Fruit fly (Drosophila melanogaster): ENCODE measurements around the gene Hipk.

Gene Hipk

DNA sequence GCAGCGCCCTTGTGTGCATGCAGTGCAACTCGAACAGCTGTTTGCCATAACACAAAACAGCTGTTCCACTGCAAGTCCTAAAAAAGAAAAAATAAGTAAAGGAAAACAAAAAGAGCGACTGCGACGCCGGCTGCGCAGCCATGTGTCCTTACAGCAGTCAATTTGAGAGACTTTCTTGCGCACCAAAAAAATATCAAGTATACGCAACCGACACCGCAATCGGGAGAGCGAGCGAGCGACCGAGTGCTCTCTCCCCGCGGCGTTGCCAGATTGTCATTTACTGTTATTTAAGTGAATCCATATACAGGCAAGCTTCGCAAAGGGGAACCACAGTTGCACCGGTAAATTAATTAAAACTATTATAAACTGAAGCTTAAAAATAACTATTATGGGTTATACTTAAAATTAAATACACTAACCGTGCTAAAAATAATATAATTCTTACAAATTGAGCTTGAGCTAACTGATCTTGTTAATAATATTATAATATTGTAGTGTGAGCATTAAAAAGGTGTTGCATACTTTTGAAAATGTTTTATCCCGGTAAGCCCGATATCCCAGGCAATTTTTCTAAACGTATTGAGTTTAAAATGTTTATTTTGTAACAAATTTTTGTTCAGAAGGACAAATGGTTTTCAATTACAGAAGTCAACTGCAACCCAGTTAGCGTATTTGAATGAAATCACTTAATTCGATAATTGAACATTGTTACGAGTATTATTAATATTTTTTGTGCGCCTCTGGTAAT is 87.2 kb downstream of the Hipk start (continued):
- TF ChIP-seq HLH54F (GFP tag; optimal IDR thresholded peaks at IDR 0.05), result peak; percentile 15
- no peak for TF ChIP-seq CG12299 (tag; optimal IDR thresholded peaks at IDR 0.05)
- TF ChIP-seq Opbp (GFP tag; IDR thresholded peaks at IDR 0.05; ENCODE audit: partially characterized antibody), result 0 out of 3 replicates have a peak, but pooled peaks have one; percentile 25
- peak; percentile 71 for TF ChIP-seq vvl (GFP tag; IDR thresholded peaks at IDR 0.05)
- no peak for TF ChIP-seq CG13894 (tag; optimal IDR thresholded peaks at IDR 0.05)
- no peak for TF ChIP-seq CG3726 (GFP tag; IDR thresholded peaks at IDR 0.05)
- TF ChIP-seq CG15696 (tag; optimal IDR thresholded peaks at IDR 0.05), result no peak
- no peak for TF ChIP-seq CG6854 (GFP tag; optimal IDR thresholded peaks at IDR 0.05)
- TF ChIP-seq Hr51 (GFP tag; optimal IDR thresholded peaks at IDR 0.05), result peak; percentile 26 to 33
- TF ChIP-seq C15 (GFP tag; IDR thresholded peaks at IDR 0.05), result 0 out of 3 replicates have a peak, but pooled peaks have one; percentile 40
- peak; percentile 39 for TF ChIP-seq Deaf1 (tag; optimal IDR thresholded peaks at IDR 0.05)
- TF ChIP-seq tgo (GFP tag; IDR thresholded peaks at IDR 0.05), result peak; percentile 59; the same call in 2 of the 3 replicates
- peak; percentile 24 for TF ChIP-seq dmrt99B (tag; optimal IDR thresholded peaks at IDR 0.05)
- 0 out of 2 replicates have a peak, but pooled peaks have one; percentile 45 for TF ChIP-seq ap (GFP tag; IDR thresholded peaks at IDR 0.05)
- TF ChIP-seq Kr (GFP tag; optimal IDR thresholded peaks at IDR 0.05), result no peak
- TF ChIP-seq ems (GFP tag; optimal IDR thresholded peaks at IDR 0.05), result peak; percentile 18
- no peak for TF ChIP-seq Six4 (GFP tag; optimal IDR thresholded peaks at IDR 0.05)
- no peak for TF ChIP-seq GATAe (GFP tag; conservative IDR thresholded peaks at IDR 0.05)
- TF ChIP-seq CG2116 (GFP tag; optimal IDR thresholded peaks at IDR 0.05), result peak; percentile 37
- peak; percentile 57 for TF ChIP-seq cg (GFP tag; optimal IDR thresholded peaks at IDR 0.05)
- peak; percentile 29 for TF ChIP-seq Dad (GFP tag; optimal IDR thresholded peaks at IDR 0.05)
- TF ChIP-seq E2f1 (GFP tag; IDR thresholded peaks at IDR 0.05), result peak; percentile 45; the same call in 1 of the 2 replicates
- TF ChIP-seq sisA (GFP tag; IDR thresholded peaks at IDR 0.05), result peak; percentile 61
- TF ChIP-seq nau (GFP tag; optimal IDR thresholded peaks at IDR 0.05), result no peak
- TF ChIP-seq Meics (GFP tag; optimal IDR thresholded peaks at IDR 0.05), result peak; percentile 15
- peak; percentile 60 for TF ChIP-seq ci (GFP tag; IDR thresholded peaks at IDR 0.05)
- peak; percentile 10 for TF ChIP-seq BtbVII (GFP tag; optimal IDR thresholded peaks at IDR 0.05)
- TF ChIP-seq CG9437 (GFP tag; optimal IDR thresholded peaks at IDR 0.05), result peak; percentile 32
- TF ChIP-seq B-H1 (GFP tag; IDR thresholded peaks at IDR 0.05), result no peak
- peak; percentile 67 for TF ChIP-seq CG9817 (tag; optimal IDR thresholded peaks at IDR 0.05)
- peak; percentile 30; the same call in 1 of the 2 replicates for TF ChIP-seq CG14441 (GFP tag; IDR thresholded peaks at IDR 0.05)
- TF ChIP-seq Ada2b (GFP tag; IDR thresholded peaks at IDR 0.05), result peak; percentile 35; the same call in 1 of the 2 replicates
- 0 out of 2 replicates have a peak, but pooled peaks have one; percentile 17 for TF ChIP-seq CG16779 (GFP tag; IDR thresholded peaks at IDR 0.05)
- peak; percentile 60 for TF ChIP-seq CG11504 (tag; optimal IDR thresholded peaks at IDR 0.05)
- TF ChIP-seq Xbp1 (GFP tag; optimal IDR thresholded peaks at IDR 0.05), result peak; percentile 60
- peak; percentile 24 for TF ChIP-seq CG34376 (GFP tag; optimal IDR thresholded peaks at IDR 0.05)
- TF ChIP-seq CoRest (tag; optimal IDR thresholded peaks at IDR 0.05), result peak; percentile 43
- TF ChIP-seq MBD-R2 (GFP tag; IDR thresholded peaks at IDR 0.05), result peak; percentile 12; the same call in 1 of the 2 replicates
- 0 out of 2 replicates have a peak, but pooled peaks have one; percentile 25 for TF ChIP-seq unc-4 (GFP tag; IDR thresholded peaks at IDR 0.05; ENCODE audit: partially characterized antibody)
- peak; percentile 39 for TF ChIP-seq Sox102F (GFP tag; optimal IDR thresholded peaks at IDR 0.05)
- TF ChIP-seq CG9932 (GFP tag; IDR thresholded peaks at IDR 0.05), result peak; percentile 74
- TF ChIP-seq CG4424 (GFP tag; optimal IDR thresholded peaks at IDR 0.05), result peak; percentile 49
- TF ChIP-seq fd3F (GFP tag; optimal IDR thresholded peaks at IDR 0.05), result peak; percentile 13
- TF ChIP-seq CG14050 (GFP tag; IDR thresholded peaks at IDR 0.05), result peak; percentile 23; the same call in 1 of the 3 replicates
- TF ChIP-seq CG16815 (GFP tag; optimal IDR thresholded peaks at IDR 0.05), result peak; percentile 26
- peak; percentile 50 for TF ChIP-seq NFAT (GFP tag; IDR thresholded peaks at IDR 0.05)
- peak; percentile 50 for TF ChIP-seq CG13424 (tag; optimal IDR thresholded peaks at IDR 0.05)
- TF ChIP-seq Hmx (GFP tag; optimal IDR thresholded peaks at IDR 0.05), result no peak

Measured in whole organism, embryonic.